Worm (Caenorhabditis elegans) whole organism, mixed stage, embryonic: ENCODE data around the gene T10H9.8.

ENCODE experiments used
- M03D4.4 ChIP-seq: sonication (generic microtip); optimal IDR thresholded peaks from 2 replicates; lab custom pipeline; 2017; ENCODE audit warnings: mild to moderate bottlenecking, missing genetic modification characterization, missing compliant biosample characterization
- ces-1 ChIP-seq: fragments of 150-350 bp; optimal IDR thresholded peaks from 2 replicates; lab custom pipeline; 2014; ENCODE audit warnings: missing biosample characterization, missing genetic modification reagents, missing genetic modification characterization
- drap-1 ChIP-seq: fragments of 200-800 bp; sonication (Bioruptor generic); optimal IDR thresholded peaks from 3 replicates; lab custom pipeline; 2018; ENCODE audit warnings: mild to moderate bottlenecking, missing genetic modification characterization, missing compliant biosample characterization
- elt-1 ChIP-seq: sonication (generic microtip); optimal IDR thresholded peaks from 2 replicates; lab custom pipeline; 2017; ENCODE audit warnings: missing genetic modification characterization, mild to moderate bottlenecking, missing compliant biosample characterization, antibody characterized with exemption, moderate library complexity, borderline replicate concordance; ENCODE audit not compliant: insufficient read depth
- sem-2 ChIP-seq: fragments of 200-800 bp; sonication (Bioruptor generic); optimal IDR thresholded peaks from 2 replicates; lab custom pipeline; 2018; ENCODE audit warnings: mild to moderate bottlenecking, missing genetic modification characterization, missing compliant biosample characterization
- snpc-4 ChIP-seq: fragments of 150-350 bp; optimal IDR thresholded peaks from 2 replicates; lab custom pipeline; 2014; ENCODE audit warnings: missing biosample characterization, missing genetic modification characterization

- no peak for TF ChIP-seq snpc-4 (tag; lab: Kevin White, UChicago)
- no peak for TF ChIP-seq elt-1 (tag; lab: Kevin White, UChicago)
- no peak for TF ChIP-seq drap-1 (GFP tag; lab: Kevin White, UChicago)
- TF ChIP-seq sem-2 (GFP tag; lab: Kevin White, UChicago), result no peak
- no peak for TF ChIP-seq ces-1
- no peak for TF ChIP-seq M03D4.4 (tag; lab: Kevin White, UChicago)
Observed at ce11 chrV:6699021-6699420, 46.9 kb downstream of the T10H9.8 start.
